Worm (Caenorhabditis elegans): Measurements from ENCODE around the gene dop-6.

Gene dop-6

DNA sequence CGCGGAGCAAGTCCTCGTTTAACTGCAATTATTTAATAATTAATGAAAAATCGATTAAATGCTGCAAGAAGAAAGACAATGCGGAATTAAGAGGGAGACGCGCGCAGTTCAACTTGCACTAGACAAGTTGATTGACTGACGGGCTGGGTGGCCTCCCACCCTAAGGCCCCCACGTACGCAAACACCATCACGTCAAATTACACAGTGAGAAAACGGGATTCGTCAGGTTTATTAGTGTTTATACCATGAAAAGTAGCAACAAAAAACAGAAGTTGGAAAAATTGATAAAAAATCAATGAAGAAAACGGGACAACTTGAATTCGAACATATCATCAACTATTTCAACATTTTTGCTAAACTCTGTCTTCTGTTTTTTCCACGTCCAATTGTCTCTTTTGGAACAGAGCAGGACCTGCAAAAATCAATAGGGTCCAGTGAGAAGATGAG lies 13.1 kb upstream of the dop-6 start (continued):
- TF ChIP-seq elt-2 (tag; optimal IDR thresholded peaks at IDR 0.05), result no peak
- no peak for TF ChIP-seq pha-4 (tag; optimal IDR thresholded peaks at IDR 0.05)
- no peak for TF ChIP-seq dmd-4 (tag; optimal IDR thresholded peaks at IDR 0.05; ENCODE audit: borderline replicate concordance)
- no peak for TF ChIP-seq ceh-18 (tag; optimal IDR thresholded peaks at IDR 0.05)
- no peak for TF ChIP-seq fkh-6 (tag; optimal IDR thresholded peaks at IDR 0.05)
- no peak for TF ChIP-seq syd-9 (tag; optimal IDR thresholded peaks at IDR 0.05)
- no peak for TF ChIP-seq che-1 (tag; optimal IDR thresholded peaks at IDR 0.05)
- TF ChIP-seq tbx-2 (tag; optimal IDR thresholded peaks at IDR 0.05), result no peak
- no peak for TF ChIP-seq tbx-7 (tag; optimal IDR thresholded peaks at IDR 0.05)
- TF ChIP-seq ceh-34 (tag; optimal IDR thresholded peaks at IDR 0.05), result peak; percentile 26
- TF ChIP-seq hlh-6 (tag; optimal IDR thresholded peaks at IDR 0.05), result no peak
- no peak for TF ChIP-seq pat-9 (tag; optimal IDR thresholded peaks at IDR 0.05)
- TF ChIP-seq eyg-1 (tag; optimal IDR thresholded peaks at IDR 0.05), result no peak
- TF ChIP-seq ama-1 (optimal IDR thresholded peaks at IDR 0.05), result no peak
- TF ChIP-seq lim-6 (tag; optimal IDR thresholded peaks at IDR 0.05), result no peak
- peak; percentile 18 for TF ChIP-seq unc-42 (tag; optimal IDR thresholded peaks at IDR 0.05)
- TF ChIP-seq sox-2 (GFP tag; IDR thresholded peaks at IDR 0.05), result no peak
- no peak for TF ChIP-seq madf-2 (tag; optimal IDR thresholded peaks at IDR 0.05)
- TF ChIP-seq fkh-10 (GFP tag; optimal IDR thresholded peaks at IDR 0.05), result no peak
- no peak for TF ChIP-seq pax-1 (tag; optimal IDR thresholded peaks at IDR 0.05)
- no peak for TF ChIP-seq hlh-30 (tag; optimal IDR thresholded peaks at IDR 0.05; ENCODE audit: insufficient read depth)
- no peak for TF ChIP-seq hlh-15 (tag; optimal IDR thresholded peaks at IDR 0.05)
- TF ChIP-seq ceh-14 (tag; optimal IDR thresholded peaks at IDR 0.05), result peak; percentile 55
- no peak for TF ChIP-seq ceh-22 (tag; optimal IDR thresholded peaks at IDR 0.05)
- no peak for TF ChIP-seq C08G9.2 (tag; optimal IDR thresholded peaks at IDR 0.05)
- TF ChIP-seq ztf-16 (tag; optimal IDR thresholded peaks at IDR 0.05), result no peak
- no peak for TF ChIP-seq K02D7.2 (tag; optimal IDR thresholded peaks at IDR 0.05)
- no peak for TF ChIP-seq zip-5 (tag; optimal IDR thresholded peaks at IDR 0.05)
- no peak for TF ChIP-seq dve-1 (tag; optimal IDR thresholded peaks at IDR 0.05)
- no peak for TF ChIP-seq pros-1 (tag; optimal IDR thresholded peaks at IDR 0.05)
- TF ChIP-seq unc-86 (tag; optimal IDR thresholded peaks at IDR 0.05), result peak; percentile 5
- no peak for TF ChIP-seq F13H6.1 (tag; optimal IDR thresholded peaks at IDR 0.05)
- no peak for TF ChIP-seq C38D4.7 (GFP tag; optimal IDR thresholded peaks at IDR 0.05)
- TF ChIP-seq ets-4 (tag; optimal IDR thresholded peaks at IDR 0.05), result no peak
- no peak for TF ChIP-seq ceh-2 (tag; optimal IDR thresholded peaks at IDR 0.05)
- TF ChIP-seq ceh-19 (GFP tag; optimal IDR thresholded peaks at IDR 0.05), result no peak
- no peak for TF ChIP-seq ahr-1 (tag; optimal IDR thresholded peaks at IDR 0.05)
- no peak for TF ChIP-seq nhr-11 (tag; optimal IDR thresholded peaks at IDR 0.05)
- peak; percentile 65 for TF ChIP-seq ceh-31 (tag; optimal IDR thresholded peaks at IDR 0.05)

DNA sequence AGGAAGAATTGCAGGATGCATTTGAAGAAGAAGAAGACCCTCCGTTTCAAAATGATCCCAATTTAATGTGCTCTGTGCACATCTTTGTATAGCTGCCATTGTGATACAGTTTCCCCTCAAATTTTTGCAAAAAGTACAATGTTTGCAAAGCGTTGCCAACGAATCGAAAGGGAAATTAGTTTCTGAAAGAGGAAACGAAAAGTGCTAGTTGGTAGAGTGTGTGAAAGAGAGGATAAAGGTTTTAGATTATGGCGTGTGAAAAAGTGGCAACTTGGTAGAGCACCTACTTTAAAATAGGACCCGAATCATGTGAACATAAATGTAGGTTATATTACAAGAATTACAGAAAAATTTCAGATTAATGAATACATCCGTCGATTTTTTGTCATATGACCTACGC lies 9.0 kb upstream of the dop-6 start, which contains the start of gene C52B9.8:
TSS of gene C52B9.8 (minus strand) at position 101 of the 400 bp plus-strand sequence.
- TF ChIP-seq lim-6 (tag; optimal IDR thresholded peaks at IDR 0.05) (no peak), ttx-3 (tag; optimal IDR thresholded peaks at IDR 0.05) (no peak), dve-1 (tag; optimal IDR thresholded peaks at IDR 0.05) (no peak), hlh-13 (GFP tag; optimal IDR thresholded peaks at IDR 0.05) (no peak), fkh-10 (GFP tag; optimal IDR thresholded peaks at IDR 0.05) (no peak), unc-3 (GFP tag; conservative IDR thresholded peaks at IDR 0.05) (no peak), unc-3 (tag; optimal IDR thresholded peaks at IDR 0.05) (no peak), elt-2 (tag; optimal IDR thresholded peaks at IDR 0.05) (no peak), ceh-14 (tag; optimal IDR thresholded peaks at IDR 0.05) (no peak), syd-9 (tag; optimal IDR thresholded peaks at IDR 0.05) (no peak), unc-86 (tag; optimal IDR thresholded peaks at IDR 0.05) (no peak)

Measured in whole organism, late embryonic.